Worm (Caenorhabditis elegans) whole organism, late embryonic: Measurements from ENCODE around the gene srsx-31.

Source experiments
- F13H6.1 ChIP-seq: sonication (generic microtip); optimal IDR thresholded peaks from 2 replicates; lab custom pipeline; 2016; ENCODE audit warnings: missing genetic modification characterization, missing compliant biosample characterization
- ceh-31 ChIP-seq: sonication (generic microtip); optimal IDR thresholded peaks from 2 replicates; lab custom pipeline; 2016; ENCODE audit warnings: missing genetic modification characterization, missing compliant biosample characterization
- che-1 ChIP-seq: sonication (generic microtip); optimal IDR thresholded peaks from 2 replicates; lab custom pipeline; 2016; ENCODE audit warnings: mild to moderate bottlenecking, missing genetic modification characterization, missing compliant biosample characterization
- dve-1 ChIP-seq: sonication (generic microtip); optimal IDR thresholded peaks from 2 replicates; lab custom pipeline; 2017; ENCODE audit warnings: antibody characterized with exemption, mild to moderate bottlenecking, missing genetic modification characterization, missing compliant biosample characterization
- elt-2 ChIP-seq: sonication (generic microtip); optimal IDR thresholded peaks from 2 replicates; lab custom pipeline; 2016; ENCODE audit warnings: missing genetic modification reagents, missing genetic modification characterization, missing compliant biosample characterization
- hlh-13 ChIP-seq: fragments of 200-800 bp; sonication (Bioruptor generic); optimal IDR thresholded peaks from 2 replicates; lab custom pipeline; 2018; ENCODE audit warnings: mild to moderate bottlenecking, missing genetic modification characterization, missing compliant biosample characterization
- hlh-30 ChIP-seq: sonication (generic microtip); optimal IDR thresholded peaks from 2 replicates; lab custom pipeline; 2017; ENCODE audit warnings: antibody characterized with exemption, missing genetic modification characterization, missing compliant biosample characterization; ENCODE audit not compliant: insufficient read depth
- hlh-8 ChIP-seq: sonication (generic microtip); optimal IDR thresholded peaks from 2 replicates; lab custom pipeline; 2016; ENCODE audit warnings: missing genotype, missing genetic modification characterization, missing compliant biosample characterization
- nfya-1 ChIP-seq: sonication (generic microtip); optimal IDR thresholded peaks from 2 replicates; lab custom pipeline; 2017; ENCODE audit warnings: missing genetic modification characterization, mild to moderate bottlenecking, missing compliant biosample characterization, antibody characterized with exemption, moderate library complexity
- nhr-11 ChIP-seq: fragments of 150-350 bp; optimal IDR thresholded peaks from 2 replicates; lab custom pipeline; 2014; ENCODE audit warnings: missing biosample characterization, missing genetic modification characterization
- nhr-232 ChIP-seq: sonication (generic microtip); optimal IDR thresholded peaks from 2 replicates; lab custom pipeline; 2016; ENCODE audit warnings: missing genetic modification characterization, missing compliant biosample characterization
- pag-3 ChIP-seq: sonication (generic microtip); optimal IDR thresholded peaks from 2 replicates; lab custom pipeline; 2016; ENCODE audit warnings: missing compliant biosample characterization, missing genetic modification characterization, borderline replicate concordance
- pqm-1 ChIP-seq: sonication (generic microtip); optimal IDR thresholded peaks from 2 replicates; lab custom pipeline; 2016; ENCODE audit warnings: missing genetic modification characterization, missing compliant biosample characterization
- tbx-7 ChIP-seq: sonication (generic microtip); optimal IDR thresholded peaks from 2 replicates; lab custom pipeline; 2016; ENCODE audit warnings: missing genotype, missing genetic modification characterization, missing compliant biosample characterization

DNA sequence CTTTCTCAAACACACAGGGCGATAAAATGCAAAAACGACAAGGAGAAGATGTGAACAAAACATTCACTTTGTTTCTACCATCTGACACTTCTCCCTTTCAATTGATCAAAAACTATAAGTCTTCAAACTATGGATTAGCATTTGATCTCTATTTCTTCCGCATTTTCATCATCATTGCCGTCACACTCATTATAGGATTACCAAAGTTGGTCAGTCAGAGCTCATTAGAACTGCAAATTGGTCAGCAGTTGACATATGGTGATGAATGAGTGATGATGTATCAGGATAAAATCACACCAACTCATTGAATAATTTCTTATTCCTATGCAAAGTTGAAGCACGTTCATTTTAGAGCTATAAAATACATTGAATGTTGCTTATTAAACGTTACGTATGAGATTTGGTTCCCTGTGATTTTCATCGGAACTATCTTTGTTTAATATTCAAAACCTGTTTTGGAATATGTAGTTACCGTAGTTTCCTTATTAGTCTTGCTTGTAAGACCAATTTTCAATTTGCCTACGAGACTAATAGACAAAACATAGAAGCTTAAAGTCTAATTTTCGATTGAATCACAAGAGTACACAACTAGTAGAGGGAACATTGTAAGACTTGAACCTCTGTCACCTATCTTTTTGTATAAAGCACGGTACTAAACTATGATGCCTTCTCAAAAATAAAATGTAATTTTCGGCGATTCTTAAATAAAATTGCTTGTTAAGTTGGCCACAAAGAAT lies 45.3 kb downstream of the srsx-31 start:
- TF ChIP-seq elt-2 (tag; lab: Kevin White, UChicago): no peak
- TF ChIP-seq nfya-1 (tag; lab: Kevin White, UChicago): no peak
- no peak for TF ChIP-seq pag-3 (tag; lab: Kevin White, UChicago)
- TF ChIP-seq nhr-11 (tag; lab: Kevin White, UChicago): no peak
- TF ChIP-seq hlh-30 (tag; lab: Kevin White, UChicago): no peak
- TF ChIP-seq nhr-232: no peak
- TF ChIP-seq ceh-31 (tag; lab: Kevin White, UChicago): no peak
- TF ChIP-seq tbx-7: no peak
- TF ChIP-seq hlh-13 (GFP tag; lab: Kevin White, UChicago): no peak
- no peak for TF ChIP-seq che-1 (tag; lab: Kevin White, UChicago)
- TF ChIP-seq dve-1: no peak
- no peak for TF ChIP-seq hlh-8
- TF ChIP-seq pqm-1 (tag; lab: Kevin White, UChicago): no peak
- no peak for TF ChIP-seq F13H6.1 (tag; lab: Kevin White, UChicago)
